Worm (Caenorhabditis elegans): Measurements from ENCODE around the gene srh-80.

- TF ChIP-seq ceh-82 (tag; optimal IDR thresholded peaks at IDR 0.05) (no peak), tra-1 (GFP tag; IDR thresholded peaks at IDR 0.05) (no peak)
Measured at ce11 chrV:215697-216096, 4.0 kb upstream of the srh-80 start.

Data from whole organism, L4 larva.